Fruit fly (Drosophila melanogaster): ENCODE results near the gene CG4194.
A peak's percentile ranks its signal among the peaks of the same experiment; 100 is the strongest.

Gene CG4194

dm6 chrX:2041981-2042847 is 26.2 kb upstream of the CG4194 start, which contains the start of the genes Actn and usp (continued):
- TF ChIP-seq CG33213 (GFP tag; optimal IDR thresholded peaks at IDR 0.05) (peak; percentile 18), CG30403 (GFP tag; optimal IDR thresholded peaks at IDR 0.05) (peak; percentile 10), CG10543 (GFP tag; optimal IDR thresholded peaks at IDR 0.05) (no peak), CG17385 (GFP tag; optimal IDR thresholded peaks at IDR 0.05) (peak; percentile 89), fd96Cb (tag; optimal IDR thresholded peaks at IDR 0.05) (no peak), dmrt11E (tag; optimal IDR thresholded peaks at IDR 0.05) (peak; percentile 16), pzg (GFP tag; optimal IDR thresholded peaks at IDR 0.05) (peak; percentile 49), crp (GFP tag; optimal IDR thresholded peaks at IDR 0.05) (peak in 1 of 2 experiments; percentile 82), CG14441 (GFP tag; IDR thresholded peaks at IDR 0.05) (0 out of 2 replicates have a peak, but pooled peaks have one; percentile 5), CG9437 (GFP tag; optimal IDR thresholded peaks at IDR 0.05) (no peak), CG2129 (GFP tag; IDR thresholded peaks at IDR 0.05; ENCODE audit: partially characterized antibody) (no peak), CG18476 (GFP tag; optimal IDR thresholded peaks at IDR 0.05) (no peak), stwl (tag; optimal IDR thresholded peaks at IDR 0.05) (peak; percentile 40), CG11398 (GFP tag; optimal IDR thresholded peaks at IDR 0.05) (no peak), ind (GFP tag; optimal IDR thresholded peaks at IDR 0.05) (peak; percentile 23), BtbVII (GFP tag; optimal IDR thresholded peaks at IDR 0.05) (no peak), seq (GFP tag; IDR thresholded peaks at IDR 0.05) (0 out of 2 replicates have a peak, but pooled peaks have one; percentile 10), CG2120 (GFP tag; optimal IDR thresholded peaks at IDR 0.05) (peak; percentile 26), unpg (GFP tag; optimal IDR thresholded peaks at IDR 0.05) (peak; percentile 43), Sox100B (GFP tag; optimal IDR thresholded peaks at IDR 0.05) (no peak), CG1647 (GFP tag; optimal IDR thresholded peaks at IDR 0.05) (no peak), Dfd (GFP tag; optimal IDR thresholded peaks at IDR 0.05) (peak in 1 of 2 experiments; percentile 48), gsb-n (tag; optimal IDR thresholded peaks at IDR 0.05) (peak; percentile 58), MESR4 (GFP tag; optimal IDR thresholded peaks at IDR 0.05) (peak; percentile 2), CoRest (tag; optimal IDR thresholded peaks at IDR 0.05) (peak; percentile 42), Hr78 (GFP tag; optimal IDR thresholded peaks at IDR 0.05) (peak in 1 of 2 experiments; percentile 53), sens (GFP tag) (peak; percentile 86), oc (tag; optimal IDR thresholded peaks at IDR 0.05) (peak; percentile 11), CG7839 (tag; optimal IDR thresholded peaks at IDR 0.05) (peak; percentile 47), nmo (GFP tag; optimal IDR thresholded peaks at IDR 0.05) (peak; percentile 44), CG32532 (GFP tag; IDR thresholded peaks at IDR 0.05) (0 out of 2 replicates have a peak, but pooled peaks have one; percentile 10), otp (GFP tag; IDR thresholded peaks at IDR 0.05) (no peak), Hmr (GFP tag; optimal IDR thresholded peaks at IDR 0.05) (peak; percentile 12), sob (GFP tag; IDR thresholded peaks at IDR 0.05) (peak; percentile 22; the same call in 1 of the 2 replicates), CG4854 (GFP tag; optimal IDR thresholded peaks at IDR 0.05) (no peak), ase (GFP tag; IDR thresholded peaks at IDR 0.05) (no peak), unc-4 (GFP tag; IDR thresholded peaks at IDR 0.05; ENCODE audit: partially characterized antibody) (peak; percentile 45), CG18764 (GFP tag; optimal IDR thresholded peaks at IDR 0.05) (no peak), Six4 (GFP tag; optimal IDR thresholded peaks at IDR 0.05) (no peak), ranshi (GFP tag; IDR thresholded peaks at IDR 0.05) (no peak), da (GFP tag; optimal IDR thresholded peaks at IDR 0.05) (no peak), gfzf (GFP tag; optimal IDR thresholded peaks at IDR 0.05) (peak; percentile 10), yki (optimal IDR thresholded peaks at IDR 0.05) (no peak), CG17612 (GFP tag; IDR thresholded peaks at IDR 0.05) (no peak), Meics (GFP tag; optimal IDR thresholded peaks at IDR 0.05) (peak; percentile 22), shn (GFP tag; optimal IDR thresholded peaks at IDR 0.05) (no peak), Mes4 (GFP tag; optimal IDR thresholded peaks at IDR 0.05) (no peak), CG4820 (GFP tag; optimal IDR thresholded peaks at IDR 0.05) (no peak)
